Fruit fly (Drosophila melanogaster) whole organism, prepupa: ENCODE results near the gene CG4004.

Experiments
- Blimp-1 ChIP-seq: fragments of 200-800 bp; sonication (Bioruptor generic); optimal IDR thresholded peaks from 3 replicates; lab custom pipeline; 2017; ENCODE audit warnings: missing biosample characterization, missing genetic modification characterization, mild to moderate bottlenecking, moderate library complexity, missing genetic modification reagents
- CG10631 ChIP-seq: fragments of 200-800 bp; sonication (Bioruptor generic); optimal IDR thresholded peaks from 2 replicates; lab custom pipeline; 2016; ENCODE audit warnings: missing biosample characterization, missing genetic modification characterization
- CG10669 ChIP-seq: fragments of 200-800 bp; sonication (Bioruptor generic); optimal IDR thresholded peaks from 3 replicates; lab custom pipeline; 2018; ENCODE audit warnings: missing biosample characterization, mild to moderate bottlenecking, missing genetic modification characterization, moderate library complexity
- CG11762 ChIP-seq: fragments of 200-800 bp; sonication (Bioruptor generic); optimal IDR thresholded peaks from 3 replicates; lab custom pipeline; 2016; ENCODE audit warnings: missing biosample characterization, missing genetic modification characterization; ENCODE audit not compliant: insufficient read depth
- CG11902 ChIP-seq: fragments of 200-800 bp; sonication (Bioruptor generic); optimal IDR thresholded peaks from 3 replicates; lab custom pipeline; 2016; ENCODE audit warnings: missing biosample characterization, missing genetic modification characterization
- CG15336 ChIP-seq: fragments of 200-800 bp; sonication (Bioruptor generic); IDR thresholded peaks from 2 replicates; pipeline ENCODE4 v1.3.6; 2022; ENCODE audit warnings: missing biosample characterization, missing genetic modification characterization
- CG1621 ChIP-seq: fragments of 200-800 bp; sonication (Bioruptor generic); optimal IDR thresholded peaks from 3 replicates; lab custom pipeline; 2018; ENCODE audit warnings: missing biosample characterization, mild to moderate bottlenecking, missing genetic modification characterization
- CG16779 ChIP-seq: fragments of 200-800 bp; sonication (Bioruptor generic); optimal IDR thresholded peaks from 3 replicates; lab custom pipeline; 2017; ENCODE audit warnings: missing biosample characterization, mild to moderate bottlenecking, missing genetic modification characterization
- CG3032 ChIP-seq: fragments of 200-800 bp; optimal IDR thresholded peaks from 2 replicates; lab custom pipeline; 2019; ENCODE audit warnings: missing biosample characterization, mild to moderate bottlenecking, missing genetic modification characterization, moderate library complexity
- CG31627 ChIP-seq: fragments of 200-800 bp; sonication (Bioruptor generic); optimal IDR thresholded peaks from 3 replicates; lab custom pipeline; 2016; ENCODE audit warnings: missing biosample characterization, missing genetic modification characterization
- CG32006 ChIP-seq: fragments of 200-800 bp; sonication (Bioruptor generic); optimal IDR thresholded peaks from 3 replicates; lab custom pipeline; 2017; ENCODE audit warnings: missing biosample characterization, mild to moderate bottlenecking, missing genetic modification characterization
- CG3919 ChIP-seq: fragments of 200-800 bp; sonication (Bioruptor generic); optimal IDR thresholded peaks from 3 replicates; lab custom pipeline; 2016; ENCODE audit warnings: missing biosample characterization, missing genetic modification characterization
- CG4318 ChIP-seq: fragments of 200-800 bp; sonication (Bioruptor generic); optimal IDR thresholded peaks from 3 replicates; lab custom pipeline; 2017; ENCODE audit warnings: missing biosample characterization, mild to moderate bottlenecking, missing genetic modification characterization
- CG6163 ChIP-seq: fragments of 200-800 bp; sonication (Bioruptor generic); IDR thresholded peaks from 3 replicates; pipeline ENCODE4 v1.3.6; 2022; ENCODE audit warnings: missing biosample characterization, missing genetic modification characterization
- CG6276 ChIP-seq: fragments of 200-800 bp; sonication (Bioruptor generic); optimal IDR thresholded peaks from 2 replicates; lab custom pipeline; 2017; ENCODE audit warnings: missing biosample characterization, mild to moderate bottlenecking, missing genetic modification characterization
- CG6792 ChIP-seq: fragments of 200-800 bp; sonication (Bioruptor generic); optimal IDR thresholded peaks from 3 replicates; lab custom pipeline; 2016; ENCODE audit warnings: missing biosample characterization, missing genetic modification characterization
- CG6808 ChIP-seq: fragments of 200-800 bp; sonication (Bioruptor generic); optimal IDR thresholded peaks from 3 replicates; lab custom pipeline; 2017; ENCODE audit warnings: missing biosample characterization, missing genetic modification characterization, mild to moderate bottlenecking, moderate library complexity, missing genetic modification reagents
- CG6854 ChIP-seq: fragments of 200-800 bp; sonication (Bioruptor generic); optimal IDR thresholded peaks from 2 replicates; lab custom pipeline; 2017; ENCODE audit warnings: missing biosample characterization, mild to moderate bottlenecking, missing genetic modification characterization
- CG7368 ChIP-seq: fragments of 200-800 bp; sonication (Bioruptor generic); optimal IDR thresholded peaks from 3 replicates; lab custom pipeline; 2016; ENCODE audit warnings: missing biosample characterization, missing genetic modification characterization
- CG8319 ChIP-seq: fragments of 200-800 bp; sonication (Bioruptor generic); optimal IDR thresholded peaks from 3 replicates; lab custom pipeline; 2016; ENCODE audit warnings: missing biosample characterization, missing genetic modification characterization
- CG8632 ChIP-seq: fragments of 200-800 bp; sonication (Bioruptor generic); optimal IDR thresholded peaks from 3 replicates; lab custom pipeline; 2016; ENCODE audit warnings: missing biosample characterization, missing genetic modification characterization
- Eip75B ChIP-seq: fragments of 200-800 bp; sonication (Bioruptor generic); optimal IDR thresholded peaks from 3 replicates; lab custom pipeline; 2016; ENCODE audit warnings: missing biosample characterization, missing genetic modification characterization
- Eip78C ChIP-seq: fragments of 200-800 bp; sonication (Bioruptor generic); peaks from one replicate; lab custom pipeline; 2016; ENCODE audit warnings: missing biosample characterization, missing genetic modification characterization
- Ets96B ChIP-seq: fragments of 200-800 bp; optimal IDR thresholded peaks from 2 replicates; lab custom pipeline; 2019; ENCODE audit warnings: missing biosample characterization, mild to moderate bottlenecking, missing genetic modification characterization, moderate library complexity
- Gug ChIP-seq: fragments of 200-800 bp; sonication (Bioruptor generic); IDR thresholded peaks from 2 replicates; pipeline ENCODE4 v1.3.6; 2022; ENCODE audit warnings: missing biosample characterization, missing genetic modification characterization
- Hr38 ChIP-seq: sonication (Bioruptor generic); optimal IDR thresholded peaks from 2 replicates; lab custom pipeline; 2016; ENCODE audit warnings: missing biosample characterization, missing genetic modification characterization
- Hr39 ChIP-seq: fragments of 200-800 bp; sonication (Bioruptor generic); optimal IDR thresholded peaks from 2 replicates; lab custom pipeline; 2016; ENCODE audit warnings: missing biosample characterization, missing genetic modification characterization
- Lpt ChIP-seq: fragments of 200-800 bp; sonication (Bioruptor generic); optimal IDR thresholded peaks from 3 replicates; lab custom pipeline; 2016; ENCODE audit warnings: missing biosample characterization, missing genetic modification characterization
- OdsH ChIP-seq: fragments of 200-800 bp; sonication (Bioruptor generic); optimal IDR thresholded peaks from 3 replicates; lab custom pipeline; 2016; ENCODE audit warnings: missing biosample characterization, missing genetic modification characterization
- Smox ChIP-seq: fragments of 200-800 bp; sonication (Bioruptor generic); optimal IDR thresholded peaks from 3 replicates; lab custom pipeline; 2016; ENCODE audit warnings: missing biosample characterization, missing genetic modification characterization
- achi ChIP-seq: fragments of 200-800 bp; sonication (Bioruptor generic); optimal IDR thresholded peaks from 3 replicates; lab custom pipeline; 2016; ENCODE audit warnings: missing biosample characterization, missing genetic modification characterization
- acj6 ChIP-seq: fragments of 200-800 bp; sonication (Bioruptor generic); optimal IDR thresholded peaks from 3 replicates; lab custom pipeline; 2016; ENCODE audit warnings: missing biosample characterization, missing genetic modification characterization
- cyc ChIP-seq: fragments of 200-800 bp; sonication (Bioruptor generic); optimal IDR thresholded peaks from 3 replicates; lab custom pipeline; 2016; ENCODE audit warnings: missing biosample characterization, missing genetic modification characterization
- dac ChIP-seq: fragments of 200-800 bp; sonication (Bioruptor generic); optimal IDR thresholded peaks from 2 replicates; lab custom pipeline; 2017; ENCODE audit warnings: missing biosample characterization, mild to moderate bottlenecking, missing genetic modification characterization
- dsx ChIP-seq: fragments of 200-800 bp; optimal IDR thresholded peaks from 3 replicates; lab custom pipeline; 2019; ENCODE audit warnings: missing biosample characterization, mild to moderate bottlenecking, missing genetic modification characterization, moderate library complexity; ENCODE audit not compliant: poor library complexity, severe bottlenecking
- eg ChIP-seq: fragments of 200-800 bp; sonication (Bioruptor generic); IDR thresholded peaks from 3 replicates; pipeline ENCODE4 v1.3.6; 2022; ENCODE audit warnings: missing biosample characterization, missing genetic modification characterization
- esn ChIP-seq: fragments of 200-800 bp; sonication (Bioruptor generic); optimal IDR thresholded peaks from 2 replicates; lab custom pipeline; 2016; ENCODE audit warnings: missing biosample characterization, mild to moderate bottlenecking, missing genetic modification characterization, moderate library complexity
- fd59A ChIP-seq: fragments of 200-800 bp; sonication (Bioruptor generic); optimal IDR thresholded peaks from 2 replicates; lab custom pipeline; 2017; ENCODE audit warnings: missing biosample characterization, mild to moderate bottlenecking, missing genetic modification characterization, missing genetic modification reagents
- fd85E ChIP-seq: fragments of 200-800 bp; sonication (Bioruptor generic); optimal IDR thresholded peaks from 3 replicates; lab custom pipeline; 2016; ENCODE audit warnings: missing biosample characterization, missing genetic modification characterization
- fkh ChIP-seq: fragments of 200-800 bp; sonication (Bioruptor generic); optimal IDR thresholded peaks from 3 replicates; lab custom pipeline; 2017; ENCODE audit warnings: missing biosample characterization, mild to moderate bottlenecking, missing genetic modification characterization, moderate library complexity
- net ChIP-seq: fragments of 200-800 bp; sonication (Bioruptor generic); optimal IDR thresholded peaks from 3 replicates; lab custom pipeline; 2016; ENCODE audit warnings: missing biosample characterization, missing genetic modification characterization
- pdm3 ChIP-seq: fragments of 200-800 bp; sonication (Bioruptor generic); optimal IDR thresholded peaks from 3 replicates; lab custom pipeline; 2016; ENCODE audit warnings: missing biosample characterization, missing genetic modification characterization
- salr ChIP-seq, 2 experiments: fragments of 200-800 bp; sonication (Bioruptor generic); optimal IDR thresholded peaks; 3 replicates each; lab custom pipeline; 2016 to 2018; ENCODE audit warnings: missing biosample characterization in 2 of 2, missing genetic modification characterization in 2 of 2, mild to moderate bottlenecking in 1 of 2
- spab ChIP-seq: fragments of 200-800 bp; sonication (Bioruptor generic); optimal IDR thresholded peaks from 2 replicates; lab custom pipeline; 2017; ENCODE audit warnings: missing biosample characterization, mild to moderate bottlenecking, missing genetic modification characterization, missing genetic modification reagents
- svp ChIP-seq: fragments of 200-800 bp; sonication (Bioruptor generic); peaks from one replicate; lab custom pipeline; 2016; ENCODE audit warnings: missing biosample characterization, missing genetic modification characterization
- vri ChIP-seq: fragments of 200-800 bp; sonication (Bioruptor generic); optimal IDR thresholded peaks from 3 replicates; lab custom pipeline; 2016; ENCODE audit warnings: missing biosample characterization, mild to moderate bottlenecking, missing genetic modification characterization

The CG4004 gene

DNA sequence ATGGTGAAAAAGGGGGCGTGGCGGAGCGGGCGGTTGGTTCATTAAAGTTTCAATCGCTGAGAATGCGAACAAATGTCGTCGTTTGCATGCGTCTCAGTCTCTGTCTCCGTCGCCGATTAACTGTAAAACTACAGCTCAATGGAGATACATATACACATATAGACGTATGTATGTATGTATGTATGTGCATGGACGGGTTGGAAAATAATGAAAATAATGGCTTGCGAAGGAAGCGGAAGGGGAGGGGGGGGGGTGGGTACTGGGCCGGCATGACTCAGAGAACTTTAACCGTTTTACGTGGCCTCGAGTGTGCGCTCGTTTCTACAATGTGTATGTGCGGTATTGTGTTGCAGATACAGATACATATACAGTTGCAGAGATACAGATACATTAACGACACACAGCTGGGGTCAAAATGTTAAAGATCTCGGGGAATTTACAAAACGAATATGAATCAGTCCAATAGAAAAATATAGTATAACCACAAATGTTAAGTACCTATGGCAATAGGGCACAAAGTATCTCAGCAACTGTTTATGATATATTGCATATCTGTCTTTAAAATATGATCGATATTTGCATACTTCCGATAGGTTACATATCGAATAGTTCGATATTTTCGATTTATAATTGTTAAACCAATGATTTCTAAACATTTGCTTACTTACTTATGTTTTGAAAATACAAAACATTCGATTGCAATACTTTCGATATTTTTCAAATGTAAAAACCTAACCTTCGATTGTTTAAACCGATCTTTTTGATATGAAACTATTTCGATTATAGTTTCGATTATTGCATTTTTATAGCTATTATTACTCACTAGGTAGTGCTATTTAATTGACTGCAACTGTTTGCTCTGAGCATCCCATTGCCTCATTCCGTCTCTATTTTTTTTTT, 19.5 kb upstream of the CG4004 start (continued):
- peak; percentile 1 for TF ChIP-seq Hr39
- peak; percentile 62 for TF ChIP-seq CG10631
- TF ChIP-seq CG16779 (tag; lab: Kevin White, UChicago): no peak
- TF ChIP-seq CG6163 (GFP tag; lab: Robert Waterston, UW): peak; percentile 60; the same call in 1 of the 3 replicates
- TF ChIP-seq CG3919: peak; percentile 27
- TF ChIP-seq Ets96B: peak; percentile 36
- peak; percentile 49 for TF ChIP-seq acj6 (GFP tag; lab: Kevin White, UChicago)
- TF ChIP-seq esn (GFP tag; lab: Kevin White, UChicago): peak; percentile 32
- TF ChIP-seq OdsH (GFP tag; lab: Kevin White, UChicago): peak; percentile 51
- TF ChIP-seq dsx: peak; percentile 74
- peak; percentile 47 for TF ChIP-seq pdm3
- TF ChIP-seq CG11762 (GFP tag; lab: Kevin White, UChicago): peak; percentile 48
- no peak for TF ChIP-seq fd85E (GFP tag; lab: Kevin White, UChicago)
- no peak for TF ChIP-seq Gug (GFP tag; lab: Robert Waterston, UW)
- TF ChIP-seq CG6854: no peak
- peak; percentile 47 for TF ChIP-seq CG6276
- 0 out of 2 replicates have a peak, but pooled peaks have one; percentile 21 for TF ChIP-seq CG15336
- TF ChIP-seq svp (GFP tag; lab: Kevin White, UChicago): peak; percentile 76
- TF ChIP-seq CG31627 (GFP tag; lab: Kevin White, UChicago): no peak
- TF ChIP-seq fkh (GFP tag; lab: Kevin White, UChicago): no peak
- TF ChIP-seq Smox (GFP tag; lab: Kevin White, UChicago): peak; percentile 10
- peak; percentile 8 for TF ChIP-seq CG1621 (tag; lab: Kevin White, UChicago)
- peak; percentile 68 for TF ChIP-seq CG6808 (GFP tag; lab: Kevin White, UChicago)
- no peak for TF ChIP-seq Blimp-1 (GFP tag; lab: Kevin White, UChicago)
- TF ChIP-seq CG6792 (GFP tag; lab: Kevin White, UChicago): peak; percentile 33
- TF ChIP-seq salr (GFP tag; optimal IDR thresholded peaks at IDR 0.05; lab: Kevin White, UChicago): peak; percentile 4 to 72
- TF ChIP-seq CG11902 (GFP tag; lab: Kevin White, UChicago): peak; percentile 9
- peak; percentile 16 for TF ChIP-seq CG10669 (GFP tag; lab: Kevin White, UChicago)
- peak; percentile 42 for TF ChIP-seq CG8632
- TF ChIP-seq vri (GFP tag; lab: Kevin White, UChicago): no peak
- TF ChIP-seq fd59A: peak; percentile 37
- no peak for TF ChIP-seq spab
- no peak for TF ChIP-seq Lpt (GFP tag; lab: Kevin White, UChicago)

DNA sequence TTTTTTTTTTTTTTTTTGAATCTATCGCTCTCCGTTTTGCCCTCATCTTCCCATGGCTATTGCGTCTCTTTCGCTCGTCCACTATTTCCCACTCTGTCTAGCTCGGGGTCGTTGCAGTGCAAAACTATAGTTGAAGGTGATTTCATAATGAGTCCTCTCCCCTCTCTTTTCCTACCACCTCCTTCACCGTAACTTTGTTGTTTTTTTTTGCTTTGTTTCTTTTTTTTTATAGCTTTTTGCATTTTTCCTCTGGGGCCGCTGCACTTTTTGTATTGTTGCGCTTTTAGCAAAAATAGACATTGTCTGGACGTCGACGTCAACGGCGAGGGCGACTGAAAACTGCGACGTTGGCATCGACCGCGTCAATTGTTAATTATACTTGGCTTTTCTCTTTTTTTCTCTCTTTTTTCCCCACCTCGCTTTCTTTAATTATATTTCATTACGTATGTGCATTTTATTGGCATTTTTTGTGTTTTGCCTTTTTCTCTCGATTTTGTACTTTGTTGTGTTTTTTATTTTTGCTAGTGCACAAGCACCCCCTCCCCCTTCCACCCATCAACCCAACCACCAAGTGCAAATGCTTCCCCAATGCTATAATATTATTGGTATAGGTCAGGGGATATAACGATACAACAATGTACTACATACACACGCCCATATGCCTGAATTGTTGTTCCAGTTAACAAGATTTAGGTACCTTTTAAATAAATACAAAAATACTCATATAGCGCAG, 18.7 kb upstream of the CG4004 start:
- TF ChIP-seq Lpt (GFP tag; lab: Kevin White, UChicago): peak; percentile 93
- peak; percentile 27 for TF ChIP-seq OdsH (GFP tag; lab: Kevin White, UChicago)
- TF ChIP-seq esn (GFP tag; lab: Kevin White, UChicago): no peak
- peak; percentile 70 for TF ChIP-seq net (GFP tag; lab: Kevin White, UChicago)
- no peak for TF ChIP-seq Smox (GFP tag; lab: Kevin White, UChicago)
- peak; percentile 22 for TF ChIP-seq CG7368 (GFP tag; lab: Kevin White, UChicago)
- TF ChIP-seq Hr38 (GFP tag; lab: Kevin White, UChicago): no peak
- peak; percentile 67 to 76 for TF ChIP-seq salr (GFP tag; optimal IDR thresholded peaks at IDR 0.05; lab: Kevin White, UChicago)
- peak; percentile 44 for TF ChIP-seq fd59A
- TF ChIP-seq CG11762 (GFP tag; lab: Kevin White, UChicago): peak; percentile 17
- TF ChIP-seq CG8319: no peak
- no peak for TF ChIP-seq cyc (GFP tag; lab: Kevin White, UChicago)
- no peak for TF ChIP-seq CG4318 (GFP tag; lab: Kevin White, UChicago)
- peak; percentile 43 for TF ChIP-seq Eip75B (GFP tag; lab: Kevin White, UChicago)
- no peak for TF ChIP-seq CG6854
- TF ChIP-seq CG32006 (GFP tag; lab: Kevin White, UChicago): peak; percentile 53
- peak; percentile 89 for TF ChIP-seq CG6808 (GFP tag; lab: Kevin White, UChicago)
- peak; percentile 92 for TF ChIP-seq eg (GFP tag; lab: Robert Waterston, UW)
- peak; percentile 84 for TF ChIP-seq CG16779 (tag; lab: Kevin White, UChicago)
- TF ChIP-seq dac (GFP tag; lab: Kevin White, UChicago): peak; percentile 39
- no peak for TF ChIP-seq Eip78C (GFP tag; lab: Kevin White, UChicago)
- peak; percentile 61 for TF ChIP-seq CG3032 (tag; lab: Kevin White, UChicago)
- TF ChIP-seq CG15336: peak; percentile 90
- peak; percentile 26 for TF ChIP-seq achi (GFP tag; lab: Kevin White, UChicago)
- peak; percentile 81 for TF ChIP-seq spab
